Fruit fly (Drosophila melanogaster) whole organism, prepupa: ENCODE data around the gene CG32767.

Source experiments
- Blimp-1 ChIP-seq: fragments of 200-800 bp; sonication (Bioruptor generic); optimal IDR thresholded peaks from 3 replicates; lab custom pipeline; 2017; ENCODE audit warnings: missing biosample characterization, missing genetic modification characterization, mild to moderate bottlenecking, moderate library complexity, missing genetic modification reagents
- eg ChIP-seq: fragments of 200-800 bp; sonication (Bioruptor generic); IDR thresholded peaks from 3 replicates; pipeline ENCODE4 v1.3.6; 2022; ENCODE audit warnings: missing biosample characterization, missing genetic modification characterization

DNA sequence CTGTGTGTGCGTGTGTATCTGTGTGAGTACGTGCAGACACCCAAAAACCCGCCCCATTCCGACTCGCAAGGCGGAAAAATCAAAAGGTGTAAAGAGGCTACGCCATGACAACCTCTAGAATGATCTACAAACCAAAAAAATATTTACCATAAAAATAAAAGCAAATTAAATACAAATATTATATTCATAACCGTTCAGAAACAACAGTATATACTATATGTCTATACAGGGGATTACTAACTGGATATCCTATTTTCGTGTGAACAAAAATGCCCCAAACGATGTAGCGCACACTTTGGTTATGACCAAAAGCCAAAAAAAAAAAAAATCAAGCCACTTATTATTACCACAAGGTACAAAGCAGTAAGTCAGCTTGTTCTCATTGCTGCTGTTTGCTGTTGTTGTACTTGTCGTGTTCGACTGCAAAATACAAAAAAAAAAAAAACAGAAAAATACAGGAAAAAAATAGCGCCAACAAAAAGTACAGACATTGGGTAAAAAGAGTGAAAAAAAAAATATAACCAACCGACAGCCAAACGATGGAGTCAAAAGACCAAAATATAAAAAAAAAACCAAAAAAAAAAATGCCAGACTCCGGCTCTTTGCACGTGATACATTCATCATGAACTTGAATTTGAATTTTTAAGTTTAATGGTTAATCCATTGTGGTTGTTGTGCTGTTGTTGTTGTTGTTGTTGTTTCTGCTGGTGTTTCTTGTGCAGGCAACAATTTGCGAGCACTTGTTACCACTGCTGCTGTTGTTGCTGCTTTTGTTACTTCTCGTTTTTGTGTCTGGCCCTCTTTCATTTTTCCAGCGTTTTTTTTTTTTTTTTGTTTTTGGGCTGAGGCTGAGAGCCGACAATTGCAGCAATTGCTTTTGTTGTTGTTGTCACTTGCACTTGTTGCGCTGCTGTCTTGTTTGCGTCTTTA lies 42.8 kb downstream of the CG32767 start:
- TF ChIP-seq Blimp-1 (GFP tag; lab: Kevin White, UChicago) (peak; percentile 41), eg (GFP tag; lab: Robert Waterston, UW) (peak; percentile 89)
